Worm (Caenorhabditis elegans): Measurements from ENCODE around the gene set-13.

The set-13 gene

DNA sequence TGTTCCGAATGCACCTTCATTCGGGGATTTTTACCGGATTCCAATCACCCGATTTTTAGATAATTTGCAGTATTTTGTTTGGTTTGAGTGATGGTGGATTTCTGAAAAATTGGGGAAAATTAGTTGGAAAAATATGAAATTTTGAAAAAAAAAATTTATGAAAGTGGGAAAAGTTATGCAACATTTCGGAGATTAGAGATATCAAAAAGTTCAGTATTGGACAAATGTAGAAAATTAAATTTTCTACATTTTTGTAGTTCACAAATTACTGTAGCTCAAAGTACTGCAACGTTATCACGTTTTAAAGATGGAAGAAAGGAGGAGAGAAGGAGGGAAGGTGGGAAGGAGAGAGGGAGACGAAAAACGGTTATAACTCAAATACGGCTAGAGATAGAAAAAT, 35.7 kb downstream of the set-13 start, which contains the start of gene ptc-3:
ptc-3 (minus strand) TSS at position 101 of the 400 bp plus-strand sequence.
- TF ChIP-seq ceh-100 (GFP tag; IDR thresholded peaks at IDR 0.05) (no peak), dpl-1 (GFP tag; optimal IDR thresholded peaks at IDR 0.05) (no peak), F33H1.4 (GFP tag; IDR thresholded peaks at IDR 0.05) (no peak), ceh-27 (GFP tag; optimal IDR thresholded peaks at IDR 0.05) (no peak), him-1 (tag; optimal IDR thresholded peaks at IDR 0.05) (no peak), gei-17 (GFP tag; optimal IDR thresholded peaks at IDR 0.05) (no peak), Y67H2A.10 (GFP tag; conservative IDR thresholded peaks at IDR 0.05) (no peak), xnd-1 (tag; optimal IDR thresholded peaks at IDR 0.05) (no peak), chd-7 (tag; optimal IDR thresholded peaks at IDR 0.05) (no peak)

DNA sequence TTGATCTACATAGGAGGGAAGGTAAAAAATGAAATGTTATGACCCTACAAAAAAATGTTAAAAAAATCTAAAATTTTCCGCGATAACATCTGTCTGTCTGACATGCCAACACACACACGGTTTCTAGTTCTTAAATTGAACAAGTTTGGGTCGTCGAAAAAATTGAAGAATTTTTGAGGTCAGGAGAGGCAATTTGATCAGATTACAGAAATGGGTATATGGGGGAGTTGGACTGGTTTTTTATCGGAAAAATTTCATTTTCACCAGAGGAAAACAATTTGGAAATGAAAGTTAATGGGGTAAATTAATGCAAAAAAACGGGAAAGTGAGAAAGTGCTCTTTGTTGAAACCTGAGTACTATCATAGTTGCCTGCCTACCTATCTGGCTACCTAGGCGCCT, 37.0 kb downstream of the set-13 start:
- TF ChIP-seq xnd-1 (tag; optimal IDR thresholded peaks at IDR 0.05), result no peak
- no peak for TF ChIP-seq B0019.2 (GFP tag; conservative IDR thresholded peaks at IDR 0.05)
- TF ChIP-seq lir-1 (GFP tag; conservative IDR thresholded peaks at IDR 0.05), result no peak
- no peak for TF ChIP-seq unc-130 (GFP tag; optimal IDR thresholded peaks at IDR 0.05)
- TF ChIP-seq F57C9.4 (tag; optimal IDR thresholded peaks at IDR 0.05), result no peak
- no peak for TF ChIP-seq nfya-2 (GFP tag; IDR thresholded peaks at IDR 0.05)
- no peak for TF ChIP-seq C17E4.6 (GFP tag; IDR thresholded peaks at IDR 0.05)
- TF ChIP-seq hmg-1.2 (GFP tag; IDR thresholded peaks at IDR 0.05), result no peak
- no peak for TF ChIP-seq tbp1 (GFP tag; optimal IDR thresholded peaks at IDR 0.05)
- no peak for TF ChIP-seq mel-28 (tag; optimal IDR thresholded peaks at IDR 0.05; ENCODE audit: borderline replicate concordance)

- TF ChIP-seq F37B4.10 (GFP tag; IDR thresholded peaks at IDR 0.05) (no peak), hmg-1.2 (GFP tag; IDR thresholded peaks at IDR 0.05) (peak; percentile 36; the same call in 1 of the 2 replicates)
Measured at ce11 chrII:2854794-2855193, 38.0 kb downstream of the set-13 start.

DNA sequence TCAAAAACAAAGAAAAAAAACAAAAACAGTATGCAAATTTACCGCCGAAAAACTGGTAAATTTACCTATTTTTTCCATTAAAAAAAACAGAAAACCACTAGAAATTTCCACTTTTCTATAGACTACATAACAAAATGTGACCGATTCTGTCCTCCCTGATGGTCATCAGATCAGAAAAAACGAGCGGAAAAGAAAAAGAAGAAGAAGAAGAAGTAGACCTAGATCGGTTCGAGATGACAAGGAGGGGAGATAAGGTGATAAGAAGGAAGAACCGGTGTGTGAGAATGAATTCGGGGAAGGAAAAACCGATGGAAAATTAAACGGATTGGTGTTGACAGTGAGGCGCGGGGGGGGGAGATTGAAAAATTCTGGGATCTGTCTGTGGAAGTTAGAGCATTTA, 39.3 kb downstream of the set-13 start:
- TF ChIP-seq cebp-1 (GFP tag; IDR thresholded peaks at IDR 0.05) (no peak), cebp-1 (tag; optimal IDR thresholded peaks at IDR 0.05) (no peak), madf-8 (GFP tag; conservative IDR thresholded peaks at IDR 0.05) (no peak), dox-1 (GFP tag; IDR thresholded peaks at IDR 0.05) (no peak), ztf-22 (GFP tag; optimal IDR thresholded peaks at IDR 0.05) (no peak), ccch-3 (GFP tag; optimal IDR thresholded peaks at IDR 0.05) (no peak), Y56A3A.18 (GFP tag; IDR thresholded peaks at IDR 0.05) (no peak), ztf-25 (GFP tag; IDR thresholded peaks at IDR 0.05) (no peak), tbp1 (GFP tag; optimal IDR thresholded peaks at IDR 0.05) (no peak), ekl-4 (GFP tag; IDR thresholded peaks at IDR 0.05) (no peak), B0261.1 (tag; optimal IDR thresholded peaks at IDR 0.05) (no peak), snpc-3.4 (tag; optimal IDR thresholded peaks at IDR 0.05) (no peak)

DNA sequence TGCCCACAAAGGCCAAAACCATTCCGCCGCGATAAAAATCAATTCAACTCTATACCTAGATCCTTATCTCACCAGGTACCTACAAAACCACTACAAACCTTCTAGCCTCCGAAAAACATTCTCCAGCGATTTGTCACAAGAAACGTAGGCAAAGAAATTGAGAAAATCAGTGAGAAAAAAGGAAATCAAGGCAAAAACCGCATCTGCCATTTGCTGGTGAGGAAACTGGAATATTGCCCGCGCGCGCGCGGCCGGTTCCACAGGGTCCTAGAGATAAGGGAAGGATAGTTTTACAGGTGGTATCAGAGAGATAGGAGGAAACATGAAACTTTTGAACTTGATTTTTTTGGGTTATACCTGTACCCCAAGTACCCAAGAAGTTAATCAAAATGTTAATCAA, 40.8 kb downstream of the set-13 start:
- TF ChIP-seq dpl-1 (GFP tag; optimal IDR thresholded peaks at IDR 0.05) (no peak), ztf-3 (GFP tag; optimal IDR thresholded peaks at IDR 0.05) (no peak), hlh-26 (GFP tag; conservative IDR thresholded peaks at IDR 0.05) (no peak)

DNA sequence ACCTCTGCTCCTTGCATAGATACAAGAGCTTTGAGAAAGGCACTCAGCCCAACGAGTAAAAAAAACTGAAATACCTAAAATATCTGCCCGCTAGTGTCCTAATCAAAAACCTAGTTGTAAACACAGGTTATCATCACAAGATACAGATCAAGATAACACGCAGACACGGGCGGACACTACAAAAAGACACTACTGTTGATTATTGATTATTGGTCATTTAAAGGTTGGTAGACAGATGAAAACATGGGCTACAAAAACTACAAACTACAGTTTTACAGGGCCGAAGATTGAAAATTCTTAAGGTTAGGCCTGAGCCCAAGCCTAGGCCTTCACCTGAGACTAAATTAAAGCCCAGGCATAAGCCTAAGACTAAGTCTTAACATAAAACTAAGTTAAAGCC, 42.1 kb downstream of the set-13 start:
- TF ChIP-seq F10E7.11 (tag; optimal IDR thresholded peaks at IDR 0.05) (no peak), F39B2.1 (GFP tag; IDR thresholded peaks at IDR 0.05) (no peak), mes-4 (tag; optimal IDR thresholded peaks at IDR 0.05) (no peak), lin-26 (GFP tag; IDR thresholded peaks at IDR 0.05) (no peak), Y56A3A.18 (GFP tag; IDR thresholded peaks at IDR 0.05) (no peak), tbp1 (GFP tag; optimal IDR thresholded peaks at IDR 0.05) (no peak), madf-6 (GFP tag; IDR thresholded peaks at IDR 0.05) (no peak), T07F8.4 (tag; optimal IDR thresholded peaks at IDR 0.05) (no peak), ceh-79 (tag; optimal IDR thresholded peaks at IDR 0.05) (no peak), him-1 (tag; optimal IDR thresholded peaks at IDR 0.05) (no peak), let-607 (tag; optimal IDR thresholded peaks at IDR 0.05) (no peak), rcor-1 (GFP tag; IDR thresholded peaks at IDR 0.05) (no peak), nhr-120 (GFP tag; IDR thresholded peaks at IDR 0.05) (no peak)
